Worm (Caenorhabditis elegans) whole organism, midembryonic: Measurements from ENCODE around the gene mlc-4.

ENCODE experiments used
- T22C8.4 ChIP-seq: fragments of 200-800 bp; sonication (Bioruptor generic); IDR thresholded peaks from 2 replicates; pipeline ENCODE4 v1.3.6; 2022; ENCODE audit warnings: missing genetic modification characterization, missing compliant biosample characterization
- cog-1 ChIP-seq: sonication (generic microtip); optimal IDR thresholded peaks from 2 replicates; lab custom pipeline; 2016; ENCODE audit warnings: missing genetic modification characterization, missing compliant biosample characterization
- flt-1 ChIP-seq: fragments of 200-800 bp; sonication (Bioruptor generic); IDR thresholded peaks from 2 replicates; pipeline ENCODE4 v1.3.6; 2022; ENCODE audit warnings: missing genetic modification characterization, missing compliant biosample characterization
- klf-2 ChIP-seq: fragments of 200-800 bp; sonication (Bioruptor generic); conservative IDR thresholded peaks from 2 replicates; pipeline ENCODE4 v1.3.6; 2022; ENCODE audit warnings: missing genetic modification reagents, missing genetic modification characterization, missing compliant biosample characterization
- med-1 ChIP-seq: sonication (generic microtip); optimal IDR thresholded peaks from 2 replicates; lab custom pipeline; 2017; ENCODE audit warnings: missing genetic modification characterization, mild to moderate bottlenecking, missing compliant biosample characterization, antibody characterized with exemption, missing genetic modification reagents; ENCODE audit not compliant: insufficient read depth
- ref-1 ChIP-seq: fragments of 200-800 bp; sonication (Bioruptor generic); conservative IDR thresholded peaks from 2 replicates; pipeline ENCODE4 v1.3.6; 2022; ENCODE audit warnings: missing genetic modification reagents, missing genetic modification characterization, missing compliant biosample characterization
- tab-1 ChIP-seq: fragments of 200-800 bp; sonication (Bioruptor generic); IDR thresholded peaks from 2 replicates; pipeline ENCODE4 v1.3.6; 2022; ENCODE audit warnings: missing genetic modification characterization, missing compliant biosample characterization
- ztf-23 ChIP-seq: fragments of 200-800 bp; sonication (Bioruptor generic); IDR thresholded peaks from 2 replicates; pipeline ENCODE4 v1.3.6; 2022; ENCODE audit warnings: missing genetic modification reagents, missing genetic modification characterization, missing compliant biosample characterization
- ztf-29 ChIP-seq: fragments of 200-800 bp; sonication (Bioruptor generic); IDR thresholded peaks from 2 replicates; pipeline ENCODE4 v1.3.6; 2022; ENCODE audit warnings: missing genetic modification reagents, missing genetic modification characterization, missing compliant biosample characterization

mlc-4 gene

DNA sequence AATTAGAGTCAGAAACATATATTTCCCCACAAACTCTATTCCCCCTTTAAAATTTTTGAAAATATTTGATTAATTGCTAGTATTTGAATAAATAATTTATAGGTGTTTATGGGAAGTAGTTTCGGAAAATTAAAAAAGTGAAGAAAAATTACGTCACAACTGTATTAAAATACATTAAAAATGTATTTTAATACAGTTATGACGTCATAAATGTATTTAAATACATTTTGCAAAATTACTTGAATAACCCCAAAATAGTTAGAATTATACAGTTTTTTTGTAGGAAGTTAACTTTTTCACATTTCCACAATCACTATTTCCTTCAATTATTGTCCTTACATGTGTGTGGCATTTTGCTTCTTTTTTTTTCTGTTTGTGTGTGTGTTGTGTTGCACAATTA lies 19.9 kb upstream of the mlc-4 start:
- TF ChIP-seq cog-1 (no peak), flt-1 (GFP tag; lab: Robert Waterston, UW) (no peak), ref-1 (GFP tag; lab: Robert Waterston, UW) (no peak), T22C8.4 (GFP tag; lab: Robert Waterston, UW) (no peak), tab-1 (no peak), med-1 (GFP tag; lab: Kevin White, UChicago) (no peak), ztf-23 (GFP tag; lab: Robert Waterston, UW) (no peak)

DNA sequence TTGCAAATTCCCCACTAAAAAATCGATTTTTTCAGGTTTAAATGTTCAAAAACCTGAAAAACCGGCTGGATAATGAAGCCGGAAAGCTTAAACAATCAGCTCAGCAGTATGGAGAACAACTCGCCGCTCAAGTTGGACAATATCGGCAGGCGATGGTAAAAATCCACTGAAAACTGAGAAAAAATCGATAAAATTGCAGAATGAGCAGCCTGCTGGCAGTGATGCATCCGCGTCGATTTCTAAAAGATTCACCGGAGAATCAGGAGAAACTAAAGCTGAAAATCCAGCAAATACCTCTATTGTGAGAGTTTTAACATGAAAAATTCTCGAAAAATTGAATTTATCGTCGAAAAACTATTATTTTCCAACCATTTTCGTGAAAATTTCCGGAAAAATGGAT lies 11.9 kb upstream of the mlc-4 start, which contains the start of gene golg-4:
Gene golg-4 (plus strand): TSS at position 34 of the 400 bp plus-strand sequence.
- no peak for TF ChIP-seq med-1 (GFP tag; lab: Kevin White, UChicago)
- no peak for TF ChIP-seq ztf-29 (GFP tag; lab: Robert Waterston, UW)
- TF ChIP-seq ztf-23 (GFP tag; lab: Robert Waterston, UW): no peak
- TF ChIP-seq klf-2 (GFP tag; lab: Robert Waterston, UW): no peak
- no peak for TF ChIP-seq flt-1 (GFP tag; lab: Robert Waterston, UW)
- TF ChIP-seq T22C8.4 (GFP tag; lab: Robert Waterston, UW): peak; percentile 68; the same call in 1 of the 2 replicates
- no peak for TF ChIP-seq cog-1
- TF ChIP-seq tab-1: no peak
- no peak for TF ChIP-seq ref-1 (GFP tag; lab: Robert Waterston, UW)

DNA sequence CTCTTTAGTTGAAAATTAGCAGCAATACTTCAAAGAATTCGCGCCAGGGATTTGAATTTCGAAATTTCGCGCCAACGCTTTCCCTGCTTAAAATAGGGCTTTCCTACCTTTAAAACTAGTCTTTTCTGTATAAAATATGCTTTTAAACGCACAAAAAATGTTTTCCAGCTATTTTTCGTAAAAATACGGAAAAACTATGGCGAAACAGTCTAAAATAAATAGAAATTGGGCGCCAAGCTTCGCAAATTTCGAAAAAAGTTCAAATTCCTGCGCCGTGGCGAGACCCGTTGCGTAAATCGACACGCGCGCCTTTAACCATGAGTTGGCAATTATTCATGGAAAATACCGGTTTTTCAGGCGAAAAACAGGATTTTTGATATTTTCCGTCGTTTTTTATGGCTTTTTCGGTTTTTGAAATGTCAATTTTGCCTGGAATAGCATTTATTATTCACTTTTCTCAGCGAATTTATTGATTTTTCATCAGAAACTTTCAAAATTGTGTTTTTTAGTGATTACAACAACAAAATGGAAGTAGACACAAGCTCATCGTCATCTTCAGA lies 10.8 kb upstream of the mlc-4 start, which contains the start of the genes npp-9 and F59A2.5:
Gene npp-9 (minus strand): TSS at position 126 of the 560 bp plus-strand sequence.
Gene F59A2.5 (plus strand): TSS at position 510 of the 560 bp plus-strand sequence.
- TF ChIP-seq flt-1 (GFP tag; lab: Robert Waterston, UW) (no peak), ztf-29 (GFP tag; lab: Robert Waterston, UW) (no peak), med-1 (GFP tag; lab: Kevin White, UChicago) (no peak), ztf-23 (GFP tag; lab: Robert Waterston, UW) (no peak)

DNA sequence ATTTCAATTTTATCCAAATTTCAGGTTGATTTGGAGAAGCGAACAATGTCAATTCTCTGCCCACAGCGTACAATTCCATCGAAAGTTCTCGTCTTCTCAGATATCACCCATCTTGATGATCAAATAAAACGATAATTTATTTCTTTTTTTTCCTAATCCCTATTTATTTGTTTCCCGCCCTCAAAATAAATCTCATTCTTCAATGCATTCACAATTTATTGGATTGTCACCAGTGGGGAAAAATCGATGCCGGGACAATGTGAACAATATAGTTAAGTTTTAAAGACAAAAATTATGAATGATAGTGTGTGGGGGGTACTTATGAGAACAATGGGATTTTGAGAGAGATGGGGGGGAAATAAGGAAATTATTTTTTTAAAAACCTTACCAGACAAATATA lies 6.9 kb upstream of the mlc-4 start:
- TF ChIP-seq flt-1 (GFP tag; lab: Robert Waterston, UW) (no peak), ref-1 (GFP tag; lab: Robert Waterston, UW) (no peak), ztf-23 (GFP tag; lab: Robert Waterston, UW) (no peak), T22C8.4 (GFP tag; lab: Robert Waterston, UW) (no peak), ztf-29 (GFP tag; lab: Robert Waterston, UW) (no peak), med-1 (GFP tag; lab: Kevin White, UChicago) (no peak), tab-1 (no peak), klf-2 (GFP tag; lab: Robert Waterston, UW) (no peak), cog-1 (no peak)

DNA sequence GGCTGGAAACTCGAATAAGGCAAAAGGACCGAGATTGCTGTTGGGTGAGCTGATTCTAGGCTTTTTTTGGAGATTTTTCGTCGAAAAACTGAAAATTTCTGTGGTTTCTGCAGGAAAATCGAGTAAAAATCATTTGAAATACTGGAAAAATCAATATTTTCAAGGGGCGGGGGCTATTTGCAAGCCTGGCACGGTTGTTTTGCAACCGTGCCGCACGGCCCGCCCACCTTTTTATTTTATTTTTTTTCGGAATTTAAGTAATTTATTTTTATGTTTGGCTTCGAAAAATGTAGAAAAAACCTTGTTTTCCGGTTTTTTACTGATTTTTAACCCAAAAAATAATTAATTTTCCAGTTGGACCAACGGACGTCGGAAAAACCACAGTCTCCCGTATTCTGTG lies 4.9 kb upstream of the mlc-4 start:
- TF ChIP-seq cog-1 (no peak), T22C8.4 (GFP tag; lab: Robert Waterston, UW) (0 out of 2 replicates have a peak, but pooled peaks have one; percentile 31)

DNA sequence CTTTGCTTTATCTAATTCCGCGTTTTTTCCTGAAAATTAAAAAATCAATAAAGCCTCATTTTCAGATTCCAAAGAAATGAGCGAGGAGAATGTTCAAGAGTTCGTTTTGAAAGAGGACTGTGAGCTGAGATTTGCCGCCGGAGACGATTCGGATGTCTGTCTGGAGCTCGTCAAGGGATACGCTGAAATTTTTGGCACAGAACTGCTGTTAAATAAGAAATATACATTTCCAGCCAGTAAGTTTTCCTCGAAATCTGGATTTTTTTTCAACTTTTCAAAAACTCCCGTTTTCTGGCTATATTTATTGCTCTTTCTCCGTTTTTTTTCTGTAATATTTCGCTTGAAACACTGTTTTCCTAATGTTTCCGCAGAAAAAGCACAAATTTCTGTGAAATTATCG lies 4.1 kb upstream of the mlc-4 start, which contains the start of gene clpf-1:
Gene clpf-1 (plus strand): TSS at position 66 of the 400 bp plus-strand sequence.
- no peak for TF ChIP-seq tab-1
- TF ChIP-seq ztf-29 (GFP tag; lab: Robert Waterston, UW): no peak
- TF ChIP-seq T22C8.4 (GFP tag; lab: Robert Waterston, UW): no peak
- TF ChIP-seq cog-1: no peak
- TF ChIP-seq ref-1 (GFP tag; lab: Robert Waterston, UW): no peak
- TF ChIP-seq ztf-23 (GFP tag; lab: Robert Waterston, UW): no peak
- TF ChIP-seq klf-2 (GFP tag; lab: Robert Waterston, UW): no peak
- no peak for TF ChIP-seq med-1 (GFP tag; lab: Kevin White, UChicago)
- no peak for TF ChIP-seq flt-1 (GFP tag; lab: Robert Waterston, UW)

DNA sequence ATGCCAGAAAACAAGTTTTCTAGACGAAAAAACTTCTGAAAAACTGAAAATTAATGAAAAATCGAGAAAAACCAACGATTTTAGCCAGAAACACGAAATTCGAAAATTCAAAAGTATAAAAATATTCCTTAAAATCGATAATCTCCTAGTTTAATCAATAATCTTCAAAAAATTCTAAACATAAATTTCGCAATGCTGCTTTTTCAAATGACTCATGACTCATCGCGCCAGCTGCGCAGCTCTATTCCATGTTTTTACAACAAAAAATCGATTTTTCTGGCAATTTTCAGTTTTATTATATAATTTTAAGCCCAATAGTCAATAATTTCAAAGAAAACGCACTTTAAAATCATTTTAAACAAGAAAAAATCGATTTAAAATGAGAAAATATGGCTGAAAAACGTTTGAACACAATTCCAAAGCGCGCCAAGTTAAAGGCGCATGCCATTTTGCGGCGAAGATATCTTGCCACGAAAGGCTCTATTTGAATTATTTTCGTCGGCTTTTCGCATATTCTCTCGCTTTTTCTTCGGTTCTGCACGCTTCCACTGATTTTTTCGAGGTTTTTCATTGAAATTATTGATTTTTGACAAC lies 2.4 kb upstream of the mlc-4 start, which contains the start of gene cri-3:
Gene cri-3 (plus strand): TSS at position 482 of the 594 bp plus-strand sequence.
- no peak for TF ChIP-seq flt-1 (GFP tag; lab: Robert Waterston, UW)
- no peak for TF ChIP-seq ref-1 (GFP tag; lab: Robert Waterston, UW)
- TF ChIP-seq ztf-23 (GFP tag; lab: Robert Waterston, UW): no peak
- no peak for TF ChIP-seq med-1 (GFP tag; lab: Kevin White, UChicago)
- no peak for TF ChIP-seq cog-1

DNA sequence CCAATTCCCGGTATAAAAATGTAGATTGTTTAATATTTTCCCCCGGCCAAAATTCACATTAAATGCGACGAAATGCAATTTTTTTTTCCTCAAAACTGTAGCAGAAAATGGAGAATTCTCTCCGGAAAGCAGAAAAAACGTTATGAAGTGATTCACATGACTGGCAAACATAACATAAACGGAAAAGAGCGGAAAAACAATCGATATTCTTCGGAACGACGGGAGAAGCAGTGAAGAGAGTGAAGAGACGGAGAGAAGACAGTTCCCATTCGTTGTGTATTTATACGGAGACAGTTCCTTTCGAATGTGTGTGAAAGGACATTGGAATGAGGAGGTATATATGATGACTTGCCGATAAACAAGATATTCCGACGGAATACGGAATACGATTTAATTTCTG lies 1.5 kb upstream of the mlc-4 start:
- peak; percentile 52; the same call in 1 of the 2 replicates for TF ChIP-seq T22C8.4 (GFP tag; lab: Robert Waterston, UW)
- TF ChIP-seq klf-2 (GFP tag; lab: Robert Waterston, UW): no peak

DNA sequence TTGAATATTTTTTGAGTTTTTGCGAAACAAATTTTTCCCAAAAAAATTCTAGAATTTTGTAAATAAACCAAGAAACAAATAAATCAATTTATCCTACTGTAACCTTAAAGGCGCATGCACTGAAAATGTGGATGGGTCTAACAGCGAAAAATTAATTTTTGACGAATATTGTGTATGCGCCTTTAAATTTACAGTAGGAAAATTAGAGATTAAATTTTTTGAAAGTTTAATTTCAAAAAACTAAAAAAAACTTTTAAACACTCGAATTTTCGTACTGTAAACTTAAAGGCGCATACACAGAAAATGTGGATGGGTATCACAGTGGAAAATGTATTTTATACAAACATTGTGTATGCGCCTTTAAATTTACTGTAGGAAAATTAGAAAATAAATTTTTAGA lies 3.4 kb downstream of the mlc-4 start:
- TF ChIP-seq flt-1 (GFP tag; lab: Robert Waterston, UW): no peak
- no peak for TF ChIP-seq tab-1
- TF ChIP-seq ztf-23 (GFP tag; lab: Robert Waterston, UW): no peak
- no peak for TF ChIP-seq klf-2 (GFP tag; lab: Robert Waterston, UW)

DNA sequence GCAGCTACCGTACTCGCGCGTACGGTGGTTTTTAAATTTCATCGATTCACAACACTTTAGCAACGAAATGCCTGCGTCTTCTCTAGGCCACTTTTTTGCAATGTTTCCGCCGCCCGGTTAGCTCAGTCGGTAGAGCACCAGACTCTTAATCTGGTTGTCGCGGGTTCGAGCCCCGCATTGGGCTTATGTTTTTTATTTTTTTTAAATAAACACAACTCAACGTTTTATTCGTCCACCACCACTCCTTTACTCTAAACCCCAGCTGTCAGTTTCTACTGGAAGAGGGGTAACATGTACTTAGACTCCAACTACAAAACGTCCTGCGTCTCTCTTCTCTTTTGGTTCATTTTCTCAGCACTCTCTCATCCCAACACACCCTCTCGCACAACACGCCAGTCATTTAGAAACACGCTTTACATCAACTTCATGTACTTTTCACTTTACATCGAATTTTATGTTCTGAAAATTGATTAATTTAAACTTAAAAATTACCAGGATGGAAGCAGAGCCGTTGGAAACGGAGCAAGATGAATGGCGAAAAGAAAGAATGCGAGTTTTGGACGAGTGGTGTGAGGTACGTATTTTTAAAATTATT lies 4.1 kb downstream of the mlc-4 start, which contains the start of the genes elmd-1 and hecw-1:
Gene elmd-1 (plus strand): TSS at position 494 of the 595 bp plus-strand sequence.
Gene hecw-1 (minus strand): TSS at position 545 of the 595 bp plus-strand sequence.
- TF ChIP-seq ztf-23 (GFP tag; lab: Robert Waterston, UW): peak; percentile 68; the same call in 1 of the 2 replicates
- TF ChIP-seq med-1 (GFP tag; lab: Kevin White, UChicago): no peak
- TF ChIP-seq flt-1 (GFP tag; lab: Robert Waterston, UW): peak; percentile 74; the same call in 1 of the 2 replicates
- TF ChIP-seq T22C8.4 (GFP tag; lab: Robert Waterston, UW): no peak
- TF ChIP-seq ztf-29 (GFP tag; lab: Robert Waterston, UW): peak; percentile 43; the same call in 1 of the 2 replicates
- peak; percentile 64; the same call in 1 of the 2 replicates for TF ChIP-seq tab-1
- TF ChIP-seq ref-1 (GFP tag; lab: Robert Waterston, UW): peak; percentile 44; the same call in 1 of the 2 replicates
